Fruit fly (Drosophila melanogaster) whole organism, prepupa: Measurements from ENCODE around the gene CG17929.

Source experiments
- dsx ChIP-seq: fragments of 200-800 bp; optimal IDR thresholded peaks from 3 replicates; lab custom pipeline; 2019; ENCODE audit warnings: missing biosample characterization, mild to moderate bottlenecking, missing genetic modification characterization, moderate library complexity; ENCODE audit not compliant: poor library complexity, severe bottlenecking
- topi ChIP-seq: fragments of 200-800 bp; sonication (Bioruptor generic); optimal IDR thresholded peaks from 3 replicates; lab custom pipeline; 2016; ENCODE audit warnings: missing biosample characterization, missing genetic modification characterization

- TF ChIP-seq dsx (GFP tag; lab: Kevin White, UChicago) = no peak
- no peak for TF ChIP-seq topi (GFP tag; lab: Kevin White, UChicago)
These were observed 2.3 kb downstream of the CG17929 start, which contains the start of gene CG17930 for dm6 chr3R:16327549-16327948.
